Fruit fly (Drosophila melanogaster): ENCODE measurements around the gene fid.

fid gene

DNA sequence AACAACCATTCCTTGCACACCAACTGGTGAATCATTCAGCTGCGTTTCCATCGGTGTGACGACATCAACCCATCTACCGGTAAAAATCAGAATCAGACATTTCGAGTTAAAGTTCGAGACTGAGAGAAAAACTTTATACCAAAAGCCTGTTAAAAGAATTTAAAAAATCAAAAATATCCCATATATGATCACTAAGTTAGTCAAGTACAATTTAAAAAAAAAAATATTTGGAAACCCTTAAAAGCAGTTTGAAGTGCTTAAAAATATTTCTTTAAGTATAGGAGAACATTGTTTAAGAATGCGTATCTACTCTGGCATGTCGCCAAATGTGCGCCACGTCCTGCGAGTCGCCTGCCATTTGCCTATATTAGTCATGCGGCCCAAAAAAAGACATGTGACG, 1.4 kb upstream of the fid start (continued):
- TF ChIP-seq Dip3 (GFP tag; optimal IDR thresholded peaks at IDR 0.05) = peak; percentile 9
- no peak for TF ChIP-seq Pdp1 (GFP tag; optimal IDR thresholded peaks at IDR 0.05)
- TF ChIP-seq dmrt99B (tag; optimal IDR thresholded peaks at IDR 0.05) = peak; percentile 24
- no peak for TF ChIP-seq zfh1 (GFP tag; IDR thresholded peaks at IDR 0.05)
- no peak for TF ChIP-seq ro (GFP tag; IDR thresholded peaks at IDR 0.05)
- TF ChIP-seq ind (GFP tag; optimal IDR thresholded peaks at IDR 0.05) = peak; percentile 6
- TF ChIP-seq Sry-δ (GFP tag; optimal IDR thresholded peaks at IDR 0.05) = no peak
- peak; percentile 20 for TF ChIP-seq scrt (GFP tag; optimal IDR thresholded peaks at IDR 0.05)
- no peak for TF ChIP-seq CG4617 (GFP tag; optimal IDR thresholded peaks at IDR 0.05; ENCODE audit: borderline replicate concordance)
- TF ChIP-seq amos (GFP tag; IDR thresholded peaks at IDR 0.05; ENCODE audit: partially characterized antibody) = no peak
- no peak for TF ChIP-seq CG18262 (tag; optimal IDR thresholded peaks at IDR 0.05)
- TF ChIP-seq Hey (tag; optimal IDR thresholded peaks at IDR 0.05) = no peak
- no peak for TF ChIP-seq Dp (GFP tag; optimal IDR thresholded peaks at IDR 0.05)
- TF ChIP-seq CG15073 (GFP tag; optimal IDR thresholded peaks at IDR 0.05) = no peak
- no peak for TF ChIP-seq CG17359 (tag; optimal IDR thresholded peaks at IDR 0.05)
- no peak for TF ChIP-seq CG2199 (GFP tag; IDR thresholded peaks at IDR 0.05)
- 0 out of 3 replicates have a peak, but pooled peaks have one; percentile 31 for TF ChIP-seq B-H1 (GFP tag; IDR thresholded peaks at IDR 0.05)
- TF ChIP-seq vvl (GFP tag; IDR thresholded peaks at IDR 0.05) = peak; percentile 39; the same call in 1 of the 2 replicates
- TF ChIP-seq CG4820 (GFP tag; optimal IDR thresholded peaks at IDR 0.05) = no peak
- no peak for TF ChIP-seq CG4360 (GFP tag; IDR thresholded peaks at IDR 0.05)
- TF ChIP-seq Opbp (GFP tag; IDR thresholded peaks at IDR 0.05; ENCODE audit: partially characterized antibody) = no peak
- TF ChIP-seq en (GFP tag; optimal IDR thresholded peaks at IDR 0.05) = no peak
- no peak for TF ChIP-seq CG32772 (GFP tag; IDR thresholded peaks at IDR 0.05)
- no peak for TF ChIP-seq Eip74EF (GFP tag; optimal IDR thresholded peaks at IDR 0.05)
- TF ChIP-seq inv (GFP tag; IDR thresholded peaks at IDR 0.05; ENCODE audit: partially characterized antibody) = no peak
- TF ChIP-seq gem (tag; optimal IDR thresholded peaks at IDR 0.05) = no peak
- no peak for TF ChIP-seq Ravus (GFP tag; IDR thresholded peaks at IDR 0.05)
- TF ChIP-seq CG4707 (GFP tag; optimal IDR thresholded peaks at IDR 0.05) = no peak
- TF ChIP-seq nerfin-2 (GFP tag; IDR thresholded peaks at IDR 0.05; ENCODE audit: partially characterized antibody) = no peak
- peak; percentile 53 for TF ChIP-seq Taf1 (GFP tag; IDR thresholded peaks at IDR 0.05)
- TF ChIP-seq CG15011 (GFP tag; optimal IDR thresholded peaks at IDR 0.05) = no peak
- no peak for TF ChIP-seq CG1832 (GFP tag; optimal IDR thresholded peaks at IDR 0.05)
- no peak for TF ChIP-seq D (optimal IDR thresholded peaks at IDR 0.05)
- TF ChIP-seq D (GFP tag; optimal IDR thresholded peaks at IDR 0.05) = no peak
- peak; percentile 42 for TF ChIP-seq CG3847 (GFP tag; IDR thresholded peaks at IDR 0.05)
- no peak for TF ChIP-seq dimm (GFP tag; IDR thresholded peaks at IDR 0.05)
- TF ChIP-seq gt (GFP tag; IDR thresholded peaks at IDR 0.05) = no peak
- TF ChIP-seq lov (optimal IDR thresholded peaks at IDR 0.05) = no peak
- TF ChIP-seq lov (GFP tag; IDR thresholded peaks at IDR 0.05) = no peak
- TF ChIP-seq HLH3B (GFP tag; IDR thresholded peaks at IDR 0.05) = no peak
- TF ChIP-seq jing (GFP tag; optimal IDR thresholded peaks at IDR 0.05) = no peak
- TF ChIP-seq CG8924 (tag; optimal IDR thresholded peaks at IDR 0.05) = no peak
- no peak for TF ChIP-seq knrl (GFP tag; IDR thresholded peaks at IDR 0.05; ENCODE audit: partially characterized antibody)
- TF ChIP-seq Hsf (GFP tag; optimal IDR thresholded peaks at IDR 0.05) = no peak
- TF ChIP-seq pb (GFP tag; optimal IDR thresholded peaks at IDR 0.05) = no peak
- TF ChIP-seq disco-r (GFP tag; optimal IDR thresholded peaks at IDR 0.05) = no peak
- no peak for TF ChIP-seq sc (optimal IDR thresholded peaks at IDR 0.05)
- TF ChIP-seq sc (GFP tag; optimal IDR thresholded peaks at IDR 0.05) = no peak
- TF ChIP-seq CG12236 (GFP tag; optimal IDR thresholded peaks at IDR 0.05) = no peak
- TF ChIP-seq cad (GFP tag; optimal IDR thresholded peaks at IDR 0.05) = no peak
- peak; percentile 51; the same call in 1 of the 2 replicates for TF ChIP-seq CG6689 (GFP tag; IDR thresholded peaks at IDR 0.05)
- 0 out of 2 replicates have a peak, but pooled peaks have one; percentile 23 for TF ChIP-seq Atf6 (GFP tag; IDR thresholded peaks at IDR 0.05)
